Worm (Caenorhabditis elegans) whole organism, midembryonic: ENCODE data around the gene sru-28.

Experiments
- ztf-23 ChIP-seq: fragments of 200-800 bp; sonication (Bioruptor generic); IDR thresholded peaks from 2 replicates; pipeline ENCODE4 v1.3.6; 2022; ENCODE audit warnings: missing genetic modification reagents, missing genetic modification characterization, missing compliant biosample characterization
- ztf-29 ChIP-seq: fragments of 200-800 bp; sonication (Bioruptor generic); IDR thresholded peaks from 2 replicates; pipeline ENCODE4 v1.3.6; 2022; ENCODE audit warnings: missing genetic modification reagents, missing genetic modification characterization, missing compliant biosample characterization

DNA sequence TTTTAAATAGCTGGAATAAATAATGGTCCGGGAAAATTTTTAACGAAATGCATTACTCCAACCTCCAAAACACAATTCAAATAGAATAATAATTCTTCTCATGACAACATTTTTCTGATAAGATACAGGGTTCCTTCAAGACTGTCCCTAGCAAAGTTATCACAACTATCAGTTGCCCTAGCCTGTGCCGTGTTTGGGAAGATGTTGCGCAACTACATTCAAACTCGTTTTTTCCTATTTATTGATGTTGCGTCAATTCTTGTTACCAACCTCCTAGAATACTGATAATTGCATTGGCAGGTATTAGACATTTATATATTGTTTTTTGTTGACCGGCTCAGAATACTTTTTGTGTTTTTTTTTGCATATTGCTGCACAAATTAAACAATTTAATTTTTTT is 49.0 kb downstream of the sru-28 start:
- TF ChIP-seq ztf-29 (GFP tag; lab: Robert Waterston, UW) (no peak), ztf-23 (no peak)
